Fruit fly (Drosophila melanogaster) Kc167 (cell line): ENCODE data around the gene Cat.

ENCODE experiments used
- Myc ChIP-seq: fragments of >200 bp; optimal IDR thresholded peaks from 2 replicates; lab custom pipeline; 2017; ENCODE audit warnings: missing external identifiers
- Sin3A ChIP-seq: fragments of >200 bp; optimal IDR thresholded peaks from 2 replicates; lab custom pipeline; 2018; ENCODE audit warnings: missing external identifiers
- h ChIP-seq: fragments of >200 bp; optimal IDR thresholded peaks from 3 replicates; lab custom pipeline; 2018; ENCODE audit warnings: missing external identifiers
- insv ChIP-seq: fragments of >200 bp; optimal IDR thresholded peaks from 3 replicates; lab custom pipeline; 2018; ENCODE audit warnings: missing external identifiers
- psq ChIP-seq: fragments of >200 bp; optimal IDR thresholded peaks from 2 replicates; lab custom pipeline; 2017; ENCODE audit warnings: missing external identifiers
- ttk ChIP-seq: sonication (Bioruptor generic); optimal IDR thresholded peaks from 2 replicates; lab custom pipeline; 2017; ENCODE audit warnings: missing external identifiers

Cat gene

dm6 chr3L:18812141-18812736, 10.2 kb upstream of the Cat start:
- TF ChIP-seq psq (lab: Kevin White, UChicago): no peak
- TF ChIP-seq Myc (lab: Kevin White, UChicago): no peak
- no peak for TF ChIP-seq insv
- TF ChIP-seq h: no peak
- no peak for TF ChIP-seq Sin3A (lab: Kevin White, UChicago)
- TF ChIP-seq ttk (lab: Kevin White, UChicago): no peak

dm6 chr3L:18813963-18814647, 8.3 kb upstream of the Cat start:
- TF ChIP-seq ttk (lab: Kevin White, UChicago) (no peak), Sin3A (lab: Kevin White, UChicago) (no peak), h (no peak), insv (no peak), psq (lab: Kevin White, UChicago) (no peak)

dm6 chr3L:18816176-18816575, 6.2 kb upstream of the Cat start:
- TF ChIP-seq h: no peak
- TF ChIP-seq ttk (lab: Kevin White, UChicago): no peak
- no peak for TF ChIP-seq insv
- TF ChIP-seq psq (lab: Kevin White, UChicago): no peak
- no peak for TF ChIP-seq Sin3A (lab: Kevin White, UChicago)
- no peak for TF ChIP-seq Myc (lab: Kevin White, UChicago)

- TF ChIP-seq Sin3A (lab: Kevin White, UChicago): no peak
- TF ChIP-seq h: no peak
- TF ChIP-seq ttk (lab: Kevin White, UChicago): no peak
- no peak for TF ChIP-seq psq (lab: Kevin White, UChicago)
- no peak for TF ChIP-seq insv
- TF ChIP-seq Myc (lab: Kevin White, UChicago): no peak
Observed at dm6 chr3L:18816719-18817118, 5.7 kb upstream of the Cat start.

dm6 chr3L:18817264-18817894, 5.0 kb upstream of the Cat start:
- TF ChIP-seq insv: no peak

dm6 chr3L:18819262-18819886, 3.0 kb upstream of the Cat start:
- TF ChIP-seq ttk (lab: Kevin White, UChicago): no peak
- no peak for TF ChIP-seq h
- TF ChIP-seq Sin3A (lab: Kevin White, UChicago): no peak
- TF ChIP-seq psq (lab: Kevin White, UChicago): no peak
- TF ChIP-seq Myc (lab: Kevin White, UChicago): no peak

dm6 chr3L:18819887-18820637, 2.3 kb upstream of the Cat start:
- TF ChIP-seq Myc (lab: Kevin White, UChicago) (no peak), insv (no peak), h (no peak)

- TF ChIP-seq insv (no peak), ttk (lab: Kevin White, UChicago) (no peak), h (no peak), Myc (lab: Kevin White, UChicago) (no peak), Sin3A (lab: Kevin White, UChicago) (no peak), psq (lab: Kevin White, UChicago) (no peak)
Observed at dm6 chr3L:18820638-18821382, 1.6 kb upstream of the Cat start, which contains the start of the genes CG14073 and HipHop. Gene CG14073 (minus strand): TSS chr3L:18820675. Gene HipHop (plus strand): TSS chr3L:18821171.

dm6 chr3L:18822049-18822448, 355 bp upstream of the Cat start:
- TF ChIP-seq ttk (lab: Kevin White, UChicago) (no peak), Sin3A (lab: Kevin White, UChicago) (no peak), Myc (lab: Kevin White, UChicago) (no peak), psq (lab: Kevin White, UChicago) (no peak), insv (no peak), h (no peak)

dm6 chr3L:18823221-18823514, 764 bp downstream of the Cat start:
- no peak for TF ChIP-seq h

- TF ChIP-seq h: no peak
- no peak for TF ChIP-seq psq (lab: Kevin White, UChicago)
- no peak for TF ChIP-seq Sin3A (lab: Kevin White, UChicago)
- no peak for TF ChIP-seq ttk (lab: Kevin White, UChicago)
- TF ChIP-seq Myc (lab: Kevin White, UChicago): no peak
- TF ChIP-seq insv: no peak
Observed at dm6 chr3L:18823870-18824561, 1.6 kb downstream of the Cat start.
